Fruit fly (Drosophila melanogaster): ENCODE data around the gene Galphaf.

Gene Galphaf

DNA sequence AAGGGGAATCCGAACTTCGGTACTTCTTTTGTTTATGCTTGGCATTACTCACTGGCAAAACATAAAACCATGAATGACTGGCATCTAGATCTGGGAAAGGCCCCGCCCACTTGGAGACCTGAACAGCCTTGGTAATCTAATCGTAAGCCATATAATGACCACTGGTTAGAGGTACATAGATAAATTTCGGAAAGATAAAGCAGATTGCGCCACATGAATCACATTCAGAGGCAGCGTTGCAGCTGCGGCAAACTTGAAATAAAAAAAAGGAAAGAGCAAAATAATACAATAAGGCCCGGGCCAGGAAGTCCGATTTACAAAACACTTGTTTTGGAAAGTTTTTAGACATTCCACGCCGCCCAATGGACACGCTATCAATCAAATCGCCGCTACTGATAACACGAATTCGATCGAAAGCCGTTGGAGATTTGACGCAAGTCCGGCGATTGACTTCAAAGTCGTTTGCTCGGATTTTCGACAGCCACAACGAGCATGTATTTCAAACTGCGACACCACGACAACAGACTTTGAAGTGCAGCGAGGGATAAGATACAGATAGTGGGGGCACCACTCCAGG, 3.5 kb downstream of the Galphaf start:
- TF ChIP-seq CG17801 (GFP tag; optimal IDR thresholded peaks at IDR 0.05; ENCODE audit: partially characterized antibody) = no peak

DNA sequence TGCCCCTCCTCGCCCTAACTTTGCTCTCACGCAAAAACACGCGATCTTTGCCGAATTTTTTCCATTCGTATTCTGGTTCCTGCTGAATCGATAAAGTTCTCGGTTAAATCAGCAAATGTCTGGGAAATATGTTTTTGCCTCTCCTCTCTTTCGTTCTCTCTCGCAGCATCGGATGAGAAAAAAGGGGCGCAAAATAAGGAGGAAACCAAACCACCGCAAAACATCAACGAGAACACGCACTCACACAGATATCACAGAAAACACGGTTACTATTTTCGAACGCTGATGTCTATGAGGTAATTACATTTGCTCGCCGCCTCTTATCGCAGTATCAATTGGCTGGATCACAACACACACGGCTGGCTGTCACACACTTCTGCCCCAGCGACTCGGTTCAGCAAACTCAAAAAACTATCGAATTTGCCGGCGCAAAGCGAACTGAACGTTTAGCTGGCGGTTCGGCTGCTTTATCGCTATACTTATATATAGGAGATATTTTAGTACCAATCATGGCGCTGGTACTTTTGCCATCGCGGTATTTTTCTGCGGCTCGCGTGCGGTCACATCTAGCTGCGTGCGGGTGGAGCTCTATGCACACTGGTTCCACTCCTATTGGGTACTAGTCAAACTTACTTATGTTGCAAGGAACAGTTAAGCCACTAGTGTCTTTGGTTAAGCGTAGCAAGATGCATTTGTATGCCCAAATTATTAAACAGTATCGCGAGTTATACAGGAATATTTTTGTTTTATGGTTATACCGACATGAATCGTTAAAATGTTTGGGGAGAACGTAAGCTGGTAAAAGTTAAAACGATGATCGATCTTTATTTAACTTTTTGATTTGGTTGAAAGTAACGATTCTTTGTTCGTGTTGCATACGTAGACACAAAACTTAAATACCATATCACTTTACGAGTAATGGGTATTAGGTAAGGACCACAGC, 6.3 kb downstream of the Galphaf start, which contains the start of gene Baldspot:
TSS of gene Baldspot (minus strand) at position 449 of the 943 bp plus-strand sequence.
- peak; percentile 60 for TF ChIP-seq CG17801 (GFP tag; optimal IDR thresholded peaks at IDR 0.05; ENCODE audit: partially characterized antibody)

DNA sequence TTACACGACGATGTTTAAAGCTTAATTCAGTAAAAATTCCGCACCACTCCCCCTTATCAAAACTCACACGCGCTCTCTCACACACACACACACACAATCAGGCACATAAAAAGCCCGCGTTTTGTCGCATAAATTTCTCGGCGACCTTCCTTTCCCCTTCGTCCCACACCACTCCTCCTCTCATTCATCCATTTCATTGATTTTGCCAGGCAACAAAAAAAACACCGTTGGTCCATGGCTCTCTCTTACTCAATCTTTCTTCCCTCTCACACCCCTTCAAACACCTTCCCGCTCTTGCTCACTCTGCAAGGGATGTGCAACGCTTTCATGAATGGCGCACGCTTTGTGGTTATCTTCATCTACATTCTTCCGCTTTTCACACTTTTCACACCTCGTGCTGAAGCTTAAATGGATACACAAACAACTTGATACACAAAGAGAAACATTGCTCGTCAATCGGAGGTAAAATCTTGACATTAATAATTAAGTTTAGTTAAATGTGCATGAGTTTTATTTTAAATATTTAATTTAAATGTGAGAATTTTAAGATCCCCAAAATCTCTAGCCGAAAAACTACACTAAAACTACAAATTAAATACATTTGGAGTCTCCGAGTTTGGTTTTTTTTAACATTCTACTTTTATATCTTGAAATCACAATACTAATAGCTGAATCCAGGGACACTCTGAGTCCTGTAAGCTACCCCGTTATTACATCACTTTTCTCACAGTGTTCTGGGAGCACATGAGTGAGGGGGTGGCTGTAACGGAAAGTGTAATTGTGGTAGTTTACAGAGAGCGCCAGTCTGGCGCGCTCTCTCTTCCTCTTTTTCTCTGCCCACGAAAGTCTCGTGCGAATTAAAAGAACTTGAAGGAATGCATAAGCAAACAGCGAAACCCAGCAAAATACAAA, 7.5 kb downstream of the Galphaf start:
- TF ChIP-seq CG17801 (GFP tag; optimal IDR thresholded peaks at IDR 0.05; ENCODE audit: partially characterized antibody) = peak; percentile 82

DNA sequence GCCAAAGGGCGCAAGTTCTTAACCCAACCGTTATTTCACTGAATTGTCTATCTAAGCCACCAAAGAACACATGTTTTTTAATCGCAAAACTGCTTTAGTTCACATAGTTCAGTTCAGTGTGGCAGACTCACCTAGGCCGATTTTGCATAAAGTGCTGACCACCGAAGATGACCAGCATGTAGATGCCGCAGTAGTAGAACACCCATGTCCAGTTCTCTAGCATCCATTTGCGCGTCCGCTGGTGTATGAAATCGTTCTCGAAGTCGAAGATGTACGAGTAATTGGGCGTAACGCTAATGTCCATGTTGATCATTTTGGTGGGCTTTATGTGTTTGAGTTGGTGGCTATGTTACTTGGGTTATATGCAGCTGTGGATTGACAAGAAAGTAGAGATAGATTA, 8.6 kb downstream of the Galphaf start:
- TF ChIP-seq CG17801 (GFP tag; optimal IDR thresholded peaks at IDR 0.05; ENCODE audit: partially characterized antibody) = no peak

DNA sequence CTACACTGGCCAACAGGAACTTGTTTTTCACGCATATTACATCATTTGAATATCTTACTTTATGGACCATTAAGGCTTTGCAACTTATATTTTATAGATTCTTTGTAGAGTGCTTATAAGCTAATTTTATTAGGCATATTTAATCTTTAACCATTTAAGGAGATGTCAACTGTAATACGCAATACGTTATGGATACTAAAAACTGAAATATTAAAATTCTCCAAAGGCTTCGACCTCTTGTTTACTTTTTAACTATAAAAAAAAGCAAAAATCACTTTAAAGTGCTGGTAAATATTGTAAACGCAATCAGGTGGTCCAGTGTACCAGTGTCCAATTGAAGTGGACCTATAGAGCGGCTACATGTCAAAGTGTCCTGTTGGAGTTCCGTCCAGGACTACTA, 10.7 kb downstream of the Galphaf start:
- no peak for TF ChIP-seq CG17801 (GFP tag; optimal IDR thresholded peaks at IDR 0.05; ENCODE audit: partially characterized antibody)

DNA sequence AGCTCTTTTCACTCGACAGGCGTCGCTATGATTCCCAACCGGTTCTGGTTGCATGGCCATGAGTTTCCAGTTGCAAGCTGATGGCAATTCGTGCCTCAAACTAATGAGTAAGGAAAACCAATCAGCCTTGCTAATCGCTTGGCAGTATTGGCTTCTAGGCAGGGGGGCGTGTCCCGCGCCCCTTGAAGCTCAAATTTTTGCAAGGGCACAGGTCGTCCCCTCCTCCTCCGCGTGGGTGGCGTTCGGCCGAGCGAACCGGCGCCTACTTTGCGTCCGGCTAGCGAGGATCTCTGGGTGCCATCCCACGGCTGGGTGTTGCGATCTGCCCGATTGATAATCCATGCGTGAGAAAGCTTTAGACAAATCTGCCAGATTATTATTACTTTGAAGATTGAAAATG, 14.1 kb downstream of the Galphaf start:
- TF ChIP-seq CG17801 (GFP tag; optimal IDR thresholded peaks at IDR 0.05; ENCODE audit: partially characterized antibody) = no peak

DNA sequence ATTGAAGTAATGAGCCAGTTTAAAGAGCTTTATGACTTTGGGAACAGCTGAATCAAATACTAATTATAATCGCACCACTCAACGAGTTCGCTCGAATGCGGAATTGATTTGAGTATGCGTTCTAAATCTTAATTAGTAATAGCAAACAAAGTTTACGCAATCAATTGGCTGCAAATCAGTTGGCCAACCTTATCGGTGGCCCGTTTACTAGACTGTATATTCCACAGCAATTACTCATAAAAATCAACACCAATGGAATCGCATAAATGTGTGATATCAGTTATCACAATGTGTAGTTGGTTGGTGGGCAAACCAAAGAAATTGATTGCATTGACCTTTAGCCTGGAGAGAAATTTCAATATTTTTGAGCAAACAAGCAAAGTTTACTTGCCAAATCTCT, 15.2 kb downstream of the Galphaf start:
- TF ChIP-seq CG17801 (GFP tag; optimal IDR thresholded peaks at IDR 0.05; ENCODE audit: partially characterized antibody) = no peak

DNA sequence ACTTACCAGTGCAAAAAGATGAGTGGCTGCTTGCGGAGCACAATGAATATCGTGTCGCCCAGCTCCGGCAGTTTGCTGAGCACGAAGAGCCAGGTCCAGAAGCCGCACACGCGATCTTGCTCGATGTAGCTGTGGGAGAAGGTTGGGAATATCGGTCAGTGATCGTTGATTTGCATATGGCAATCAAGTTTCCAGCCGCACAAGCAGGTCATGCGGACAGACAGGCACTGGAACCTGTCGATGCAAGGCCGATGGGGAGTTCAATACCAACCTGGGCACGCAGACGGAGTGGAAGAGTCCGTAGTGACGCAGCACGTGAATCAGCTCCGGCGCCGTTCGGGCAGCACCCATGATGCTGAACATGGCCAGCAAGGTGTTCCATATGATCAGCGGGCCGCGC, 16.6 kb downstream of the Galphaf start:
- TF ChIP-seq CG17801 (GFP tag; optimal IDR thresholded peaks at IDR 0.05; ENCODE audit: partially characterized antibody) = no peak

DNA sequence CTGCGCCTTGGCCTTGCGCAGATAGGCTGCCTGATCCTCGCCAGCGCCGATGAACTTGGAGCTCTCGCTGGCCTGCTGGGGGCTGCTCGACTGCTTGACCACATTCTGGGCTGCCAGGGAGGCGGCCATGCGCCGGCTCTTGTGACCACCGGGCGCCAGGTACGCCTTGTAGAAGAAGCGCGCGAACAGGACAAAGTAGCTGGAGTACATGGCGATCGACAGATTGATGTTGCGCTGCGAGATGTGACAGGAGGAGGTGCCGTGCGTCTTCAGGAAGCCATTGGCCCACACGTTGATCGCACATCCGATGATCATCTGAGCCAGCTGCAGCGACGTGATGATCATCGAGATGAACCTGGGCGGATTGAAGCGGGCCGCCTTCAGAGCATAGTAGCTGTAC, 17.7 kb downstream of the Galphaf start:
- no peak for TF ChIP-seq CG17801 (GFP tag; optimal IDR thresholded peaks at IDR 0.05; ENCODE audit: partially characterized antibody)

DNA sequence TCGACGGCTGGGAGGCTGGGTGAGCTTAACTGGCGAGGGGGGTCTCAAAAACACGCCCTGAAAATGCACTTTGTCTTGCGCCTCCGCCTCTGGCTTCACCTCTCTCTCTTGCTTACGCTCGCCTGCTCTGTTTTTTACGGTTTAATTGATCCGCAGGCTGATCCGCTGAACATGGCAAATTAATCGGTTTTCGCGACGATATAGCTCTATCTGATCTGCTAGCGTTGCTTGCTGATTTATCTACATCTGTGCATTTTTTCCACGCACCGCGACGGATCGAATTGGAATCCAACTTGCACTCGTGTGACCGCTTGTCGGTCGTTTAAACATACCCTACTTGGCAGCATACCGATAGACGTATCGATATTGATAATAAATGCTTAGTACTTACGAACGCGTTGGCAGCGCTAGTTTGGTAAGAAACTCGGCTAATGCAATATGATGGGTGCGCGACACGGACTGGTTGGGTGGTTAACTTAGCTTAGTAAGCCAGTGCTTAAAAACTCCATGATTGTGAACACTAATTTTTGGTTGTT, 20.1 kb downstream of the Galphaf start, which contains the start of gene Abl:
TSS of gene Abl (minus strand) at position 305 of the 536 bp plus-strand sequence.
- TF ChIP-seq CG17801 (GFP tag; optimal IDR thresholded peaks at IDR 0.05; ENCODE audit: partially characterized antibody) = peak; percentile 75

DNA sequence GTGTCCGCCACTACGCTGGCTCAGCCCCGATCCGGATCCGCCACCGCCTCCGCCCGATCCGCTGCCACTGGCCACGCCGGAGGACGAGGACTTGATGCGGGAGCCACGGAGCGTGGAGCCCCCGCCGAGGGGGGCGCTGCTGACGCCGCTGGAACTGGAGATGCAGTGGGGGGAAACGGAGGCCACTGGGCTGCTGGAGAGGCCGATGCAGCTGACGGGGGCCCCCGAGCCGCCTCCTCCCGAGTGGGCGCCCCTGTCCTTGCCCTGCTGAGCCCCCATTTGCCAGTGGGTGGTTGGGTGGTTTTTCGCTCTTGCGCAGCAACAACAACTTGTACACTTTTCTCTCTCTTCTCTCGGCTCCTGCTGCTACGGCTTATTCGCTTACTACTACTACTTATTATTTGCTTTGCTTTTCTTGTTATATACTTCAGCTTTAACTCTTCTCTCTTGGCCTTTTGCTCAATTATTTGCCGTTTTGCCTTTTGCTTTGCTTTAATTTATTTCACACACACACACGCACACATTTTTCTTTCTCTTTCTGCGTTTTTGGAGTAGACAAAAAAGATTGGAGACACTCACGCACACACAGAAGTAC, 20.8 kb downstream of the Galphaf start:
- TF ChIP-seq CG17801 (GFP tag; optimal IDR thresholded peaks at IDR 0.05; ENCODE audit: partially characterized antibody) = no peak

DNA sequence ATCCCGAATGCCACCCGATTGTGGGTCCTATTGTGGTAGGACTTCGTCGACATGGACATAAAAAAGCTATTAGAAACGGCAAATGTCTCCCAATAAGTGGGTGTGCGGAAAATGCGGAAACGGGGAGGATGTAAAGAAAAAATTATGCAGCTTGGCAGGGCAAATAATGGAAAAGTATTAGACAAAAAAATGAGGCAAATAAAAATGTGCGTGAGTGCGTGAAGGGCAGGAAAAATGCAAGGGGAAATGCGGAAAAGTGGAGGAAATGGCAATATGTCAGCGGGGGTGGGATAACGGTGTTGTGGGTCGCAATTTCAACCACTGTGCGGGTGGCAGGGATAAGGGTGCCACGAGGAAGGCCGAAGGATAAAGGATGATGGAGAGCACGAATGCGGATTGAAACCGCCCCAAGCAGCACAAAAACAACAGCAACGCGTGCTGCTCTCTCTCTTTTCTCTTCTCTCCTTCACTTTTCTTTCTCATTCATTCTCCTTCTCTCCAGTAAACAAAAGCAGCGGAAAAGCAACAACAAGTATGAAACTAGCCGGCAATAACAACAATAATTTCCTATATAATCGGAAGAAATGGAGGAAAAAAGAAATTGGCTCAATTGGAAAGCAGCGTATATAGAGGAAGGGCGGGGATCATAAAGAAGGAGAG, 22.3 kb downstream of the Galphaf start:
- no peak for TF ChIP-seq CG17801 (GFP tag; optimal IDR thresholded peaks at IDR 0.05; ENCODE audit: partially characterized antibody)

DNA sequence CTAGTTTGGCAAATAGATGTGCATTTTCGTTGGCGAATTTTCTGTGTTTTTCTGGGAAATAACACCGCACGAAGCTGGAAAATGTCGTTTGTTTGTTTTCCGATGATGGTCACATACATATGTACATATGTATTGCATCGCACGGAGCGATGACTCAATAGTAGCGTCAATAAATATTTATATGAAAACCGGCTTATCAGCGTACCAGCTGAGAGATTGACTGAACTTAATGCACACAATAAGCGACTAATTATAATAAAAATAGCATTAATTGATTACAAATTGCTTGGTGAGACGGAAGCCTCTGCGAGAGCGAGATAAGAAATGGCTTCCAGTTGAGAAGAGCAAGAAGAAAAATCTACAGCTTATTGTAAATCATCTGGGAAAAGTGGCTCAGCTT, 23.2 kb downstream of the Galphaf start:
- TF ChIP-seq CG17801 (GFP tag; optimal IDR thresholded peaks at IDR 0.05; ENCODE audit: partially characterized antibody) = no peak

DNA sequence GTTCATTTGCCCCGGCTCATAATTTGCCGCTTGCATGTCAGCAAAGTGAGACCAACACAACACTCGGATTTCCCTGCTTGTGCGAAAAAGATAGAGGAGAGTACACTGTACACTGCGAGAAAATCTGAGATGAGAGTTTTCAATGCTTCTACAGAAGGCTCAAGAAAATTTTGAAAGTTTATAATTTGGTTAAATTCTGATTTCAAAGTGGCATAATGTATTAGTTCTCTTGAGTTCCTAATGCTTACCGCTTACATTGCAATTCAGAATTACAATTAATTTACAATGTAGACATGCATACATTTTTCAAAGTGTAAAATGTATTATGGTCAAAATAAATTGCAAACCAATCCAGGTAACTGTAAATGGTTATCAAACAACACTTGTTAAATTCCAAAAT, 24.8 kb downstream of the Galphaf start:
- TF ChIP-seq CG17801 (GFP tag; optimal IDR thresholded peaks at IDR 0.05; ENCODE audit: partially characterized antibody) = peak; percentile 34

Measured in ovary, adult (tissue).